Worm (Caenorhabditis elegans) whole organism, early embryonic: ENCODE data around the gene Y45F3A.1.

Experiments used
- B0310.2 ChIP-seq: sonication (generic microtip); optimal IDR thresholded peaks from 2 replicates; lab custom pipeline; 2016; ENCODE audit warnings: mild to moderate bottlenecking, missing genetic modification characterization, missing compliant biosample characterization
- F13C5.2 ChIP-seq: sonication (generic microtip); optimal IDR thresholded peaks from 2 replicates; lab custom pipeline; 2017; ENCODE audit warnings: mild to moderate bottlenecking, missing genetic modification characterization, inconsistent platforms, missing compliant biosample characterization
- aly-1 ChIP-seq: sonication (generic microtip); optimal IDR thresholded peaks from 2 replicates; lab custom pipeline; 2016; ENCODE audit warnings: missing genetic modification characterization, missing compliant biosample characterization
- ama-1 ChIP-seq: fragments of 150-350 bp; optimal IDR thresholded peaks from 2 replicates; lab custom pipeline; 2014
- ceh-13 ChIP-seq: fragments of 200-800 bp; sonication (Bioruptor generic); optimal IDR thresholded peaks from 2 replicates; lab custom pipeline; 2018; ENCODE audit warnings: mild to moderate bottlenecking, missing genetic modification characterization, missing compliant biosample characterization
- ceh-36 ChIP-seq: sonication (generic microtip); optimal IDR thresholded peaks from 2 replicates; lab custom pipeline; 2016; ENCODE audit warnings: missing genetic modification characterization, inconsistent platforms, missing compliant biosample characterization
- ets-7 ChIP-seq: sonication (generic microtip); optimal IDR thresholded peaks from 2 replicates; lab custom pipeline; 2016; ENCODE audit warnings: missing genotype, missing genetic modification characterization, missing compliant biosample characterization
- flt-1 ChIP-seq: fragments of 200-800 bp; sonication (Bioruptor generic); IDR thresholded peaks from 2 replicates; pipeline ENCODE4 v1.3.6; 2022; ENCODE audit warnings: missing genetic modification characterization, missing compliant biosample characterization
- hmbx-1 ChIP-seq: sonication (generic microtip); optimal IDR thresholded peaks from 2 replicates; lab custom pipeline; 2016; ENCODE audit warnings: mild to moderate bottlenecking, missing genetic modification characterization, missing compliant biosample characterization
- hmg-4 ChIP-seq: fragments of 200-800 bp; sonication (Bioruptor generic); optimal IDR thresholded peaks from 2 replicates; lab custom pipeline; 2018; ENCODE audit warnings: mild to moderate bottlenecking, missing genetic modification characterization, missing compliant biosample characterization
- hnd-1 ChIP-seq: sonication (generic microtip); optimal IDR thresholded peaks from 2 replicates; lab custom pipeline; 2016; ENCODE audit warnings: missing genetic modification characterization, missing compliant biosample characterization
- pes-1 ChIP-seq: fragments of 200-800 bp; sonication (Bioruptor generic); IDR thresholded peaks from 2 replicates; pipeline ENCODE4 v1.3.6; 2022; ENCODE audit warnings: missing genetic modification reagents, missing genetic modification characterization, missing compliant biosample characterization
- scrt-1 ChIP-seq: fragments of 200-800 bp; sonication (Bioruptor generic); IDR thresholded peaks from 2 replicates; pipeline ENCODE4 v1.3.6; 2022; ENCODE audit warnings: missing genetic modification characterization, missing compliant biosample characterization
- sea-1 ChIP-seq: fragments of 200-800 bp; sonication (Bioruptor generic); conservative IDR thresholded peaks from 2 replicates; pipeline ENCODE4 v1.3.6; 2022; ENCODE audit warnings: missing genetic modification characterization, missing compliant biosample characterization
- tbx-11 ChIP-seq: fragments of 200-800 bp; sonication (Bioruptor generic); IDR thresholded peaks from 2 replicates; pipeline ENCODE4 v1.3.6; 2022; ENCODE audit warnings: missing genetic modification characterization, missing compliant biosample characterization
- tbx-37 ChIP-seq: fragments of 200-800 bp; sonication (Bioruptor generic); conservative IDR thresholded peaks from 2 replicates; pipeline ENCODE4 v1.3.6; 2022; ENCODE audit warnings: missing genetic modification reagents, missing genetic modification characterization, missing compliant biosample characterization
- tra-4 ChIP-seq: sonication (generic microtip); optimal IDR thresholded peaks from 2 replicates; lab custom pipeline; 2017; ENCODE audit warnings: missing genetic modification characterization, missing compliant biosample characterization

Y45F3A.1 gene

ce11 chrIII:10538757-10539213 is 22.9 kb downstream of the Y45F3A.1 start, which contains the start of gene nlp-68:
Gene nlp-68 (minus strand): TSS chrIII:10539163.
- TF ChIP-seq B0310.2 (tag; lab: Kevin White, UChicago) (no peak), ets-7 (tag; lab: Kevin White, UChicago) (no peak), ceh-13 (GFP tag; lab: Kevin White, UChicago) (no peak), F13C5.2 (no peak)

ce11 chrIII:10537558-10537957 is 24.2 kb downstream of the Y45F3A.1 start:
- TF ChIP-seq hmbx-1 (tag; lab: Kevin White, UChicago) (no peak), ceh-36 (no peak), sea-1 (GFP tag; lab: Robert Waterston, UW) (no peak), ceh-13 (GFP tag; lab: Kevin White, UChicago) (no peak), tra-4 (tag; lab: Kevin White, UChicago) (no peak), flt-1 (GFP tag; lab: Robert Waterston, UW) (no peak), tbx-11 (GFP tag; lab: Robert Waterston, UW) (no peak), ets-7 (tag; lab: Kevin White, UChicago) (no peak), hnd-1 (no peak)

- no peak for TF ChIP-seq tbx-11 (GFP tag; lab: Robert Waterston, UW)
- no peak for TF ChIP-seq tra-4 (tag; lab: Kevin White, UChicago)
- TF ChIP-seq B0310.2 (tag; lab: Kevin White, UChicago): no peak
- TF ChIP-seq tbx-37: no peak
- no peak for TF ChIP-seq F13C5.2
- no peak for TF ChIP-seq scrt-1 (GFP tag; lab: Robert Waterston, UW)
- no peak for TF ChIP-seq hnd-1
- TF ChIP-seq sea-1 (GFP tag; lab: Robert Waterston, UW): no peak
- no peak for TF ChIP-seq aly-1 (tag; lab: Kevin White, UChicago)
- no peak for TF ChIP-seq ceh-36
- no peak for TF ChIP-seq hmbx-1 (tag; lab: Kevin White, UChicago)
- no peak for TF ChIP-seq hmg-4 (GFP tag; lab: Kevin White, UChicago)
These were observed 24.7 kb downstream of the Y45F3A.1 start for ce11 chrIII:10537003-10537402.

ce11 chrIII:10536087-10536723 is 25.5 kb downstream of the Y45F3A.1 start:
- TF ChIP-seq ceh-36 (no peak), pes-1 (GFP tag; lab: Robert Waterston, UW) (no peak)

- TF ChIP-seq aly-1 (tag; lab: Kevin White, UChicago) (no peak), pes-1 (GFP tag; lab: Robert Waterston, UW) (no peak), ceh-13 (GFP tag; lab: Kevin White, UChicago) (no peak), hmg-4 (GFP tag; lab: Kevin White, UChicago) (no peak), hnd-1 (no peak), hmbx-1 (tag; lab: Kevin White, UChicago) (no peak), F13C5.2 (no peak)
These were observed 26.5 kb downstream of the Y45F3A.1 start, which contains the start of gene hpd-1 for ce11 chrIII:10535226-10535625. Gene hpd-1 (plus strand): TSS chrIII:10535526.

- no peak for TF ChIP-seq tbx-11 (GFP tag; lab: Robert Waterston, UW)
- TF ChIP-seq ama-1 (lab: Kevin White, UChicago): no peak
- TF ChIP-seq hnd-1: no peak
- no peak for TF ChIP-seq B0310.2 (tag; lab: Kevin White, UChicago)
- no peak for TF ChIP-seq ets-7 (tag; lab: Kevin White, UChicago)
- TF ChIP-seq sea-1 (GFP tag; lab: Robert Waterston, UW): no peak
- TF ChIP-seq pes-1 (GFP tag; lab: Robert Waterston, UW): no peak
- TF ChIP-seq ceh-36: no peak
- no peak for TF ChIP-seq scrt-1 (GFP tag; lab: Robert Waterston, UW)
- no peak for TF ChIP-seq hmg-4 (GFP tag; lab: Kevin White, UChicago)
These were observed 27.5 kb downstream of the Y45F3A.1 start for ce11 chrIII:10534191-10534590.

- no peak for TF ChIP-seq tra-4 (tag; lab: Kevin White, UChicago)
- TF ChIP-seq hmg-4 (GFP tag; lab: Kevin White, UChicago): no peak
- no peak for TF ChIP-seq ceh-36
- no peak for TF ChIP-seq B0310.2 (tag; lab: Kevin White, UChicago)
- no peak for TF ChIP-seq hnd-1
- no peak for TF ChIP-seq ama-1 (lab: Kevin White, UChicago)
- TF ChIP-seq sea-1 (GFP tag; lab: Robert Waterston, UW): no peak
- no peak for TF ChIP-seq ceh-13 (GFP tag; lab: Kevin White, UChicago)
These were observed 28.4 kb downstream of the Y45F3A.1 start for ce11 chrIII:10533310-10533709.

- TF ChIP-seq scrt-1 (GFP tag; lab: Robert Waterston, UW): no peak
- TF ChIP-seq F13C5.2: no peak
- no peak for TF ChIP-seq aly-1 (tag; lab: Kevin White, UChicago)
- TF ChIP-seq hmg-4 (GFP tag; lab: Kevin White, UChicago): no peak
- no peak for TF ChIP-seq ceh-13 (GFP tag; lab: Kevin White, UChicago)
- no peak for TF ChIP-seq pes-1 (GFP tag; lab: Robert Waterston, UW)
- TF ChIP-seq ama-1 (lab: Kevin White, UChicago): no peak
- no peak for TF ChIP-seq tbx-37
- no peak for TF ChIP-seq sea-1 (GFP tag; lab: Robert Waterston, UW)
- no peak for TF ChIP-seq B0310.2 (tag; lab: Kevin White, UChicago)
- TF ChIP-seq hmbx-1 (tag; lab: Kevin White, UChicago): no peak
- TF ChIP-seq ets-7 (tag; lab: Kevin White, UChicago): no peak
These were observed 34.3 kb downstream of the Y45F3A.1 start for ce11 chrIII:10527446-10527845.
